Worm (Caenorhabditis elegans): Measurements from ENCODE around the gene srw-10.

DNA sequence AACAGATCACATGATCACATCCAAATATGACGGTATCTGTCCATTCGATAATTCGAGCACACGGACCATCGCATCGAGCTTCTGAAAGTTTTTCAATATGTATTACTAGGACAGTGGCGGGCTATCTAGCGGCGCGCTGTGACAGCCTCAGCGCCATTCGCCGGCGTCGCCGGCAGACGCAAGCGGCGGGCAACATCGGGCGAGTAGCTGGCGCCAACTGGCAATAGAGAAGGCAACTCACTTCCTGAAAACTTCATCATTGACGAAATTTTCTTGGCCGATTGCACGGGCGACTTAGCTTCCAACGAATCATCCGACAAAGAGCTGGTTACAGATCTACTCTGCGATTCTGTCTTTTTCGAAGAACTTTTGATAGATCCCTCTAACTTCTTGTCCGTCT lies 33.1 kb downstream of the srw-10 start:
- no peak for TF ChIP-seq repo-1 (tag; optimal IDR thresholded peaks at IDR 0.05)
- no peak for TF ChIP-seq snpc-4 (GFP tag; optimal IDR thresholded peaks at IDR 0.05)
- no peak for TF ChIP-seq snpc-4 (tag; optimal IDR thresholded peaks at IDR 0.05)
- TF ChIP-seq egrh-3 (GFP tag; IDR thresholded peaks at IDR 0.05) = no peak
- no peak for TF ChIP-seq madf-6 (GFP tag; IDR thresholded peaks at IDR 0.05)
- no peak for TF ChIP-seq tbx-9 (tag; optimal IDR thresholded peaks at IDR 0.05; ENCODE audit: borderline replicate concordance)
- TF ChIP-seq lsy-27 (tag; optimal IDR thresholded peaks at IDR 0.05; ENCODE audit: borderline replicate concordance, insufficient read depth) = no peak
- TF ChIP-seq F57C9.4 (tag; optimal IDR thresholded peaks at IDR 0.05) = no peak
- TF ChIP-seq athp-1 (tag; optimal IDR thresholded peaks at IDR 0.05) = no peak
- no peak for TF ChIP-seq ets-4 (GFP tag; optimal IDR thresholded peaks at IDR 0.05)
- TF ChIP-seq him-1 (tag; optimal IDR thresholded peaks at IDR 0.05) = no peak
- TF ChIP-seq Y53G8AR.9 (GFP tag; conservative IDR thresholded peaks at IDR 0.05) = no peak
- no peak for TF ChIP-seq somi-1 (GFP tag; optimal IDR thresholded peaks at IDR 0.05)
- no peak for TF ChIP-seq ama-1 (optimal IDR thresholded peaks at IDR 0.05)
- no peak for TF ChIP-seq ama-1 (GFP tag; optimal IDR thresholded peaks at IDR 0.05)
